Fruit fly (Drosophila melanogaster) whole organism, embryonic: ENCODE data around the gene CG13455.

ENCODE experiments used
- CG10462 ChIP-seq: fragments of 200-800 bp; sonication (Bioruptor generic); optimal IDR thresholded peaks from 2 replicates; lab custom pipeline; 2016; ENCODE audit warnings: missing biosample characterization, missing genetic modification characterization
- CG11695 ChIP-seq: fragments of 200-800 bp; sonication (Bioruptor generic); IDR thresholded peaks from 3 replicates; pipeline ENCODE4 v1.3.6; 2022; ENCODE audit warnings: missing biosample characterization, missing genetic modification characterization
- CG12219 ChIP-seq: fragments of 200-800 bp; sonication (Bioruptor generic); optimal IDR thresholded peaks from 3 replicates; lab custom pipeline; 2018; ENCODE audit warnings: missing biosample characterization, mild to moderate bottlenecking, missing genetic modification characterization
- CG12744 ChIP-seq: fragments of 200-800 bp; sonication (Bioruptor generic); optimal IDR thresholded peaks from 2 replicates; lab custom pipeline; 2016; ENCODE audit warnings: missing biosample characterization, missing genetic modification characterization
- CG14710 ChIP-seq: fragments of 200-800 bp; sonication (Bioruptor generic); optimal IDR thresholded peaks from 3 replicates; lab custom pipeline; 2019; ENCODE audit warnings: missing biosample characterization, mild to moderate bottlenecking, missing genetic modification characterization, moderate library complexity
- CG15073 ChIP-seq: fragments of 200-800 bp; sonication (Bioruptor generic); optimal IDR thresholded peaks from 2 replicates; lab custom pipeline; 2016; ENCODE audit warnings: missing biosample characterization, missing genetic modification characterization
- CG1832 ChIP-seq: fragments of 200-800 bp; sonication (Bioruptor generic); optimal IDR thresholded peaks from 2 replicates; lab custom pipeline; 2017; ENCODE audit warnings: missing biosample characterization, mild to moderate bottlenecking, missing genetic modification characterization, inconsistent platforms
- CG18599 ChIP-seq: fragments of 200-800 bp; sonication (Bioruptor generic); optimal IDR thresholded peaks from 3 replicates; lab custom pipeline; 2017; ENCODE audit warnings: missing biosample characterization, missing genetic modification characterization, mild to moderate bottlenecking, moderate library complexity, missing genetic modification reagents
- CG2199 ChIP-seq: fragments of 200-800 bp; sonication (Bioruptor generic); IDR thresholded peaks from 3 replicates; pipeline ENCODE4 v1.3.6; 2022; ENCODE audit warnings: missing biosample characterization, missing genetic modification characterization
- CG32532 ChIP-seq: fragments of 200-800 bp; sonication (Bioruptor generic); IDR thresholded peaks from 2 replicates; pipeline ENCODE4 v1.3.6; 2022; ENCODE audit warnings: missing biosample characterization, missing genetic modification characterization
- CG33213 ChIP-seq: fragments of 200-800 bp; sonication (Bioruptor generic); optimal IDR thresholded peaks from 3 replicates; lab custom pipeline; 2016; ENCODE audit warnings: missing biosample characterization, missing genetic modification characterization
- CG34376 ChIP-seq: fragments of 200-800 bp; sonication (Bioruptor generic); optimal IDR thresholded peaks from 2 replicates; lab custom pipeline; 2018; ENCODE audit warnings: missing biosample characterization, mild to moderate bottlenecking, missing genetic modification characterization
- CG34422 ChIP-seq: fragments of 200-800 bp; sonication (Bioruptor generic); IDR thresholded peaks from 3 replicates; pipeline ENCODE4 v1.3.6; 2022; ENCODE audit warnings: missing biosample characterization, missing genetic modification characterization
- CG43689 ChIP-seq: fragments of 200-800 bp; sonication (Bioruptor generic); IDR thresholded peaks from 2 replicates; pipeline ENCODE4 v1.3.6; 2022; ENCODE audit warnings: missing biosample characterization, missing genetic modification characterization
- CG4404 ChIP-seq: fragments of 200-800 bp; sonication (Bioruptor generic); IDR thresholded peaks from 2 replicates; pipeline ENCODE4 v1.3.6; 2022; ENCODE audit warnings: missing biosample characterization, missing genetic modification characterization
- CG7556 ChIP-seq: fragments of 200-800 bp; sonication (Bioruptor generic); optimal IDR thresholded peaks from 2 replicates; lab custom pipeline; 2017; ENCODE audit warnings: missing biosample characterization, mild to moderate bottlenecking, missing genetic modification characterization
- CG9437 ChIP-seq: fragments of 200-800 bp; sonication (Bioruptor generic); optimal IDR thresholded peaks from 2 replicates; lab custom pipeline; 2018; ENCODE audit warnings: missing biosample characterization, mild to moderate bottlenecking, missing genetic modification characterization
- CG9797 ChIP-seq: fragments of 200-800 bp; sonication (Bioruptor generic); optimal IDR thresholded peaks from 3 replicates; lab custom pipeline; 2018; ENCODE audit warnings: missing biosample characterization, mild to moderate bottlenecking, missing genetic modification characterization
- CG9817 ChIP-seq: fragments of 200-800 bp; sonication (Bioruptor generic); optimal IDR thresholded peaks from 2 replicates; lab custom pipeline; 2018; ENCODE audit warnings: missing biosample characterization, mild to moderate bottlenecking, missing genetic modification characterization, moderate library complexity
- CG9932 ChIP-seq: fragments of 200-800 bp; sonication (Bioruptor generic); IDR thresholded peaks from 2 replicates; pipeline ENCODE4 v1.3.6; 2022; ENCODE audit warnings: missing biosample characterization, missing genetic modification characterization
- Dek ChIP-seq: fragments of 200-800 bp; sonication (Bioruptor generic); optimal IDR thresholded peaks from 3 replicates; lab custom pipeline; 2019; ENCODE audit warnings: missing biosample characterization, mild to moderate bottlenecking, missing genetic modification characterization, moderate library complexity
- Dref ChIP-seq: fragments of 200-800 bp; sonication (Bioruptor generic); IDR thresholded peaks from 2 replicates; pipeline ENCODE4 v1.3.6; 2022; ENCODE audit warnings: missing biosample characterization, missing genetic modification characterization
- GATAe ChIP-seq: fragments of 200-800 bp; sonication (Bioruptor generic); conservative IDR thresholded peaks from 2 replicates; pipeline ENCODE4 v1.3.6; 2022; ENCODE audit warnings: missing biosample characterization, missing genetic modification characterization
- Hmx ChIP-seq: fragments of 200-800 bp; sonication (Bioruptor generic); optimal IDR thresholded peaks from 2 replicates; lab custom pipeline; 2016; ENCODE audit warnings: missing biosample characterization, missing genetic modification characterization
- Hr3 ChIP-seq: fragments of 200-800 bp; sonication (Bioruptor generic); optimal IDR thresholded peaks from 3 replicates; lab custom pipeline; 2016; ENCODE audit warnings: missing biosample characterization, missing genetic modification characterization
- Jarid2 ChIP-seq: fragments of 200-800 bp; sonication (Bioruptor generic); optimal IDR thresholded peaks from 3 replicates; lab custom pipeline; 2017; ENCODE audit warnings: mild to moderate bottlenecking, missing biosample characterization, missing genetic modification reagents, missing genetic modification characterization
- Kr ChIP-seq: fragments of 200-800 bp; sonication (Bioruptor generic); optimal IDR thresholded peaks from 2 replicates; lab custom pipeline; 2017; ENCODE audit warnings: missing biosample characterization, mild to moderate bottlenecking, missing genetic modification characterization
- MTF-1 ChIP-seq: fragments of 200-800 bp; sonication (Bioruptor generic); optimal IDR thresholded peaks from 2 replicates; lab custom pipeline; 2018; ENCODE audit warnings: missing biosample characterization, mild to moderate bottlenecking, missing genetic modification characterization, borderline replicate concordance
- Max ChIP-seq: fragments of 200-800 bp; sonication (Bioruptor generic); optimal IDR thresholded peaks from 2 replicates; lab custom pipeline; 2016; ENCODE audit warnings: missing biosample characterization, mild to moderate bottlenecking, missing genetic modification characterization
- Myb ChIP-seq: fragments of 200-800 bp; sonication (Bioruptor generic); optimal IDR thresholded peaks from 2 replicates; lab custom pipeline; 2016; ENCODE audit warnings: missing biosample characterization, missing genetic modification characterization
- Oli ChIP-seq: fragments of 200-800 bp; sonication (Bioruptor generic); optimal IDR thresholded peaks from 2 replicates; lab custom pipeline; 2018; ENCODE audit warnings: missing biosample characterization, mild to moderate bottlenecking, missing genetic modification characterization, moderate library complexity
- Pdp1 ChIP-seq, 2 experiments: fragments of 200-800 bp; sonication (Bioruptor generic); optimal IDR thresholded peaks; 3 replicates each; lab custom pipeline; 2016; ENCODE audit warnings: missing biosample characterization in 2 of 2, missing genetic modification characterization in 2 of 2, mild to moderate bottlenecking in 1 of 2, moderate library complexity in 1 of 2
- Stat92E ChIP-seq, 3 experiments: fragments of >200 bp in 2 of 3; fragments of 200-800 bp in 1 of 3; sonication (Bioruptor generic) in 1 of 3; optimal IDR thresholded peaks; 2 replicates each; lab custom pipeline; 2017 to 2019; ENCODE audit warnings: missing biosample characterization in 3 of 3, missing genetic modification characterization in 3 of 3, mild to moderate bottlenecking in 1 of 3, moderate library complexity in 1 of 3
- Vsx1 ChIP-seq: fragments of 200-800 bp; sonication (Bioruptor generic); optimal IDR thresholded peaks from 2 replicates; lab custom pipeline; 2017; ENCODE audit warnings: missing biosample characterization, mild to moderate bottlenecking, missing genetic modification characterization, missing genetic modification reagents
- Xbp1 ChIP-seq: fragments of 200-800 bp; sonication (Bioruptor generic); optimal IDR thresholded peaks from 3 replicates; lab custom pipeline; 2016; ENCODE audit warnings: missing biosample characterization, mild to moderate bottlenecking, missing genetic modification characterization
- ap ChIP-seq: fragments of 200-800 bp; sonication (Bioruptor generic); IDR thresholded peaks from 2 replicates; pipeline ENCODE4 v1.3.6; 2022; ENCODE audit warnings: missing biosample characterization, missing genetic modification characterization
- ara ChIP-seq: fragments of 200-800 bp; sonication (Bioruptor generic); IDR thresholded peaks from 2 replicates; pipeline ENCODE4 v1.3.6; 2022; ENCODE audit warnings: missing biosample characterization, missing genetic modification characterization
- btn ChIP-seq: fragments of 200-800 bp; sonication (Bioruptor generic); optimal IDR thresholded peaks from 2 replicates; lab custom pipeline; 2016; ENCODE audit warnings: missing biosample characterization, missing genetic modification characterization
- cad ChIP-seq: fragments of >200 bp; optimal IDR thresholded peaks from 2 replicates; lab custom pipeline; 2017; ENCODE audit warnings: missing biosample characterization, missing genetic modification characterization
- ftz-f1 ChIP-seq: fragments of 200-800 bp; sonication (Bioruptor generic); optimal IDR thresholded peaks from 2 replicates; lab custom pipeline; 2016; ENCODE audit warnings: missing biosample characterization, missing genetic modification characterization
- hb ChIP-seq: fragments of 200-800 bp; sonication (Bioruptor generic); IDR thresholded peaks from 3 replicates; pipeline ENCODE4 v1.3.6; 2022; ENCODE audit warnings: missing biosample characterization, missing genetic modification characterization; ENCODE audit not compliant: partially characterized antibody
- hbn ChIP-seq: fragments of 200-800 bp; sonication (Bioruptor generic); IDR thresholded peaks from 2 replicates; pipeline ENCODE4 v1.3.6; 2022; ENCODE audit warnings: missing biosample characterization, missing genetic modification characterization; ENCODE audit not compliant: partially characterized antibody
- lab ChIP-seq: fragments of 200-800 bp; sonication (Bioruptor generic); optimal IDR thresholded peaks from 3 replicates; lab custom pipeline; 2017; ENCODE audit warnings: missing biosample characterization, missing genetic modification characterization, mild to moderate bottlenecking, moderate library complexity, missing genetic modification reagents
- pb ChIP-seq: fragments of 200-800 bp; sonication (Bioruptor generic); optimal IDR thresholded peaks from 3 replicates; lab custom pipeline; 2016; ENCODE audit warnings: missing biosample characterization, missing genetic modification characterization
- psq ChIP-seq: fragments of 200-800 bp; sonication (Bioruptor generic); optimal IDR thresholded peaks from 2 replicates; lab custom pipeline; 2017; ENCODE audit warnings: missing biosample characterization, missing genetic modification characterization
- pum ChIP-seq: fragments of 200-800 bp; sonication (Bioruptor generic); optimal IDR thresholded peaks from 2 replicates; lab custom pipeline; 2016; ENCODE audit warnings: missing biosample characterization, missing genetic modification characterization
- sens ChIP-seq: fragments of 200-800 bp; sonication (Bioruptor generic); peaks from one replicate; lab custom pipeline; 2016; ENCODE audit warnings: missing biosample characterization, missing genetic modification characterization
- sim ChIP-seq: fragments of 200-800 bp; sonication (Bioruptor generic); IDR thresholded peaks from 2 replicates; pipeline ENCODE4 v1.3.6; 2022; ENCODE audit warnings: missing biosample characterization, missing genetic modification characterization
- unc-4 ChIP-seq: fragments of 200-800 bp; sonication (Bioruptor generic); IDR thresholded peaks from 2 replicates; pipeline ENCODE4 v1.3.6; 2022; ENCODE audit warnings: missing biosample characterization, missing genetic modification characterization; ENCODE audit not compliant: partially characterized antibody
- usp ChIP-seq: fragments of >200 bp; optimal IDR thresholded peaks from 2 replicates; lab custom pipeline; 2017; ENCODE audit warnings: missing biosample characterization, missing genetic modification characterization
- wor ChIP-seq: fragments of 200-800 bp; sonication (Bioruptor generic); IDR thresholded peaks from 2 replicates; pipeline ENCODE4 v1.3.6; 2022; ENCODE audit warnings: missing biosample characterization, missing genetic modification characterization
- yki ChIP-seq: fragments of >200 bp; optimal IDR thresholded peaks from 3 replicates; lab custom pipeline; 2018

Gene CG13455

dm6 chr3L:15514405-15514804 lies 18.0 kb downstream of the CG13455 start (continued):
- TF ChIP-seq Kr, result no peak
- TF ChIP-seq CG9932, result no peak
- TF ChIP-seq CG10462 (GFP tag; lab: Kevin White, UChicago), result no peak
- TF ChIP-seq Jarid2, result no peak
- no peak for TF ChIP-seq GATAe (GFP tag; lab: Robert Waterston, UW)
- no peak for TF ChIP-seq pum (GFP tag; lab: Kevin White, UChicago)
- peak; percentile 40; the same call in 1 of the 2 replicates for TF ChIP-seq unc-4 (GFP tag; lab: Robert Waterston, UW)
- no peak for TF ChIP-seq CG12219
- TF ChIP-seq Hmx (GFP tag; lab: Kevin White, UChicago), result no peak
- no peak for TF ChIP-seq CG15073
- peak; percentile 82 for TF ChIP-seq CG1832 (GFP tag; lab: Kevin White, UChicago)
- TF ChIP-seq CG34376 (GFP tag; lab: Kevin White, UChicago), result peak; percentile 48
- no peak for TF ChIP-seq CG43689
- TF ChIP-seq CG14710, result no peak
- no peak for TF ChIP-seq psq
- no peak for TF ChIP-seq ap
- TF ChIP-seq ara, result no peak
- TF ChIP-seq hbn, result peak; percentile 25; the same call in 1 of the 2 replicates
- TF ChIP-seq Stat92E (GFP tag; optimal IDR thresholded peaks at IDR 0.05; lab: Kevin White, UChicago), result no peak
- TF ChIP-seq yki, result peak; percentile 48
- no peak for TF ChIP-seq Xbp1
- TF ChIP-seq cad (GFP tag; lab: Kevin White, UChicago), result no peak
- TF ChIP-seq sens (GFP tag; lab: Kevin White, UChicago), result peak; percentile 61
- peak; percentile 40; the same call in 1 of the 3 replicates for TF ChIP-seq CG2199 (GFP tag; lab: Robert Waterston, UW)
- TF ChIP-seq hb (GFP tag; lab: Robert Waterston, UW), result no peak
- TF ChIP-seq Myb (GFP tag; lab: Kevin White, UChicago), result no peak
- peak; percentile 26; the same call in 1 of the 3 replicates for TF ChIP-seq CG11695 (GFP tag; lab: Robert Waterston, UW)
- peak; percentile 35 for TF ChIP-seq Max (GFP tag; lab: Kevin White, UChicago)
- no peak for TF ChIP-seq usp (GFP tag; lab: Kevin White, UChicago)
- no peak for TF ChIP-seq pb (GFP tag; lab: Kevin White, UChicago)
- TF ChIP-seq CG34422 (GFP tag; lab: Robert Waterston, UW), result peak; percentile 94; the same call in 2 of the 3 replicates
- no peak for TF ChIP-seq CG33213 (GFP tag; lab: Kevin White, UChicago)
- TF ChIP-seq sim (GFP tag; lab: Robert Waterston, UW), result no peak
- no peak for TF ChIP-seq CG9817 (tag; lab: Kevin White, UChicago)
- TF ChIP-seq CG32532 (GFP tag; lab: Robert Waterston, UW), result peak; percentile 60; the same call in 1 of the 2 replicates
- TF ChIP-seq CG4404 (GFP tag; lab: Robert Waterston, UW), result no peak
- peak; percentile 13 for TF ChIP-seq MTF-1
- TF ChIP-seq CG12744 (GFP tag; lab: Kevin White, UChicago), result no peak
- no peak for TF ChIP-seq Pdp1 (GFP tag; optimal IDR thresholded peaks at IDR 0.05; lab: Kevin White, UChicago)
- TF ChIP-seq CG18599 (GFP tag; lab: Kevin White, UChicago), result no peak
- TF ChIP-seq Dek (tag; lab: Kevin White, UChicago), result no peak
- no peak for TF ChIP-seq Oli (tag; lab: Kevin White, UChicago)
- peak; percentile 49 for TF ChIP-seq lab
- TF ChIP-seq CG7556 (GFP tag; lab: Kevin White, UChicago), result peak; percentile 13
- no peak for TF ChIP-seq Dref
- TF ChIP-seq wor (GFP tag; lab: Robert Waterston, UW), result no peak
- TF ChIP-seq CG9797, result no peak
- TF ChIP-seq Vsx1 (GFP tag; lab: Kevin White, UChicago), result peak; percentile 88
- TF ChIP-seq CG9437 (GFP tag; lab: Kevin White, UChicago), result peak; percentile 32
- TF ChIP-seq Hr3 (GFP tag; lab: Kevin White, UChicago), result no peak
- no peak for TF ChIP-seq btn (GFP tag; lab: Kevin White, UChicago)
- peak; percentile 86 for TF ChIP-seq ftz-f1 (GFP tag; lab: Kevin White, UChicago)
